Worm (Caenorhabditis elegans): Measurements from ENCODE around the gene jtr-1.

Gene jtr-1

ce11 chrIV:1408718-1409117 is 12.0 kb upstream of the jtr-1 start:
- no peak for TF ChIP-seq nhr-23 (tag; optimal IDR thresholded peaks at IDR 0.05)
- TF ChIP-seq lin-39 (tag; optimal IDR thresholded peaks at IDR 0.05): no peak
- no peak for TF ChIP-seq zag-1 (tag; optimal IDR thresholded peaks at IDR 0.05)
- TF ChIP-seq nhr-10 (tag; optimal IDR thresholded peaks at IDR 0.05): no peak
- no peak for TF ChIP-seq elt-3 (tag; optimal IDR thresholded peaks at IDR 0.05)
- TF ChIP-seq nhr-25 (tag; optimal IDR thresholded peaks at IDR 0.05): no peak
- no peak for TF ChIP-seq mbf-1 (tag; optimal IDR thresholded peaks at IDR 0.05)
- TF ChIP-seq C34F6.9 (tag; optimal IDR thresholded peaks at IDR 0.05): no peak
- no peak for TF ChIP-seq dmd-4 (tag; optimal IDR thresholded peaks at IDR 0.05)
- TF ChIP-seq nhr-129 (tag; optimal IDR thresholded peaks at IDR 0.05): no peak

DNA sequence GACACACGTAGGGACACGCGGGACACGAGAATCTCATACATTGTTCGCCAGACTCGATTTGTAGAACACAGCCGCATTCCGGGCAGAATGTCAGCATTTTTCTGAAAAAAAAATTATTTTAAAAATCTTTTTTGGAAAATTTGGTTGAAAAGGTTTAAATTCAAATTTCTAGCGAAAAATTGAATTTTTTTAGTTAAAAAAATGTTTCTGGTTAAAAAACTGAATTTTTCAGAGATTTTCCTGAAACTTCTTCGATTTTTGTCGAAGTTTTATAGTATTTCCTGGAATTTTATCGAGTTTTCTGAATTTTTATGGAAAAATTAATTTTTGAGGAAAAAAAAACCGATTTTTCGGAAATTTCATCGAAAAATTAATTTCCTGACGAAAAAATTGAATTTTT is 10.8 kb upstream of the jtr-1 start, which contains the start of gene rpc-11:
Gene rpc-11, minus strand, starts transcription at position 101 of the 400 bp plus-strand sequence.
- TF ChIP-seq R02D3.7 (tag; optimal IDR thresholded peaks at IDR 0.05): no peak
- no peak for TF ChIP-seq zag-1 (tag; optimal IDR thresholded peaks at IDR 0.05)
- no peak for TF ChIP-seq gmeb-1 (tag; optimal IDR thresholded peaks at IDR 0.05)
- no peak for TF ChIP-seq unc-55 (GFP tag; optimal IDR thresholded peaks at IDR 0.05)
- TF ChIP-seq nhr-21 (tag; optimal IDR thresholded peaks at IDR 0.05): no peak
- TF ChIP-seq nhr-129 (tag; optimal IDR thresholded peaks at IDR 0.05): no peak
- no peak for TF ChIP-seq lin-11 (tag; optimal IDR thresholded peaks at IDR 0.05)
- no peak for TF ChIP-seq sem-4 (tag; optimal IDR thresholded peaks at IDR 0.05)
- TF ChIP-seq skn-1 (tag; optimal IDR thresholded peaks at IDR 0.05): no peak
- TF ChIP-seq blmp-1 (tag; optimal IDR thresholded peaks at IDR 0.05; ENCODE audit: insufficient read depth): no peak
- no peak for TF ChIP-seq ceh-16 (tag; optimal IDR thresholded peaks at IDR 0.05)
- TF ChIP-seq mdl-1 (tag; optimal IDR thresholded peaks at IDR 0.05): no peak

DNA sequence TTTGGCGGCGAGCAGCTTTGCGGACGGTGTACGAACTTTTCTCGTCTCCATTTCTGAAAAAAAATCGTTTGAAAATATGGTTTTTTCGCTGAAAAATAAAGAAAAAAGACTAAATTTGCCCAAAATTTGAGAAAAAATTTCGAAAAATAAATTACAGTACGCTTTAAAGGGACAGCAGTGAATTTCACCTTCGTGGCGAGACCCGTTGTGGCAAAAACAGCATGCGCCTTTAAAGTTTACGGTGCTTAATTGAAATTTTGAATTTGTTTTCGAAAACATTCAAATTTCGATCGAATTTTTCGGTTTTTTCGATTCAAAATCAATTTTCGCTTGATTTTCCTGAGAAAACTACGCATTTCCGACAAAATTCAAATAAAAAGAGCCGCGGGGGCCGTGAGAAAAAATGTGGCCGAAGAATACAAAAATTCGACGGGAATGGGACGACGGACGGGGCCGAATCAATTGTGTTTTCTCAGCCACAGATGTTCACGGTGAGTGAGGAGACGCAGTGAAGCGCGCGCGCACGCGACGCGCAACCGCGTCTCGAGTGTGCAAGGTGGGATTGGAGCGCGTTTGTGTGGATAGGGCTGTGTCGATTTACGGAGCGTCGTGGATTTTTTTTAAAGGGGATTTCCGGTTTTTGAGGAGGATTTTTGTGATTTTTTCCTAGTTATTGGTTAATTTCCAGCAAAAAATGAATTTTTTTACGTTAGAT is 777 bp upstream of the jtr-1 start, which contains the start of gene Y77E11A.7:
Gene Y77E11A.7, minus strand, starts transcription at position 55 of the 715 bp plus-strand sequence.
- peak; percentile 84 for TF ChIP-seq fos-1 (tag; optimal IDR thresholded peaks at IDR 0.05)
- TF ChIP-seq unc-55 (GFP tag; optimal IDR thresholded peaks at IDR 0.05): peak; percentile 99
- peak; percentile 56 for TF ChIP-seq ceh-82 (tag; optimal IDR thresholded peaks at IDR 0.05)
- peak; percentile 24 for TF ChIP-seq nhr-10 (tag; optimal IDR thresholded peaks at IDR 0.05)
- peak; percentile 40 for TF ChIP-seq ZK546.5 (tag; optimal IDR thresholded peaks at IDR 0.05)
- TF ChIP-seq nhr-12 (tag; optimal IDR thresholded peaks at IDR 0.05): no peak
- no peak for TF ChIP-seq alr-1 (tag; optimal IDR thresholded peaks at IDR 0.05)
- peak; percentile 95 for TF ChIP-seq crh-2 (tag; optimal IDR thresholded peaks at IDR 0.05)
- no peak for TF ChIP-seq lin-39 (tag; optimal IDR thresholded peaks at IDR 0.05)
- peak; percentile 83 for TF ChIP-seq F13H6.1 (tag; optimal IDR thresholded peaks at IDR 0.05)
- TF ChIP-seq peb-1 (tag; optimal IDR thresholded peaks at IDR 0.05): no peak
- peak; percentile 62 for TF ChIP-seq mab-5 (tag; optimal IDR thresholded peaks at IDR 0.05)
- peak; percentile 33 for TF ChIP-seq sem-4 (tag; optimal IDR thresholded peaks at IDR 0.05)
- TF ChIP-seq ztf-11 (tag; optimal IDR thresholded peaks at IDR 0.05): no peak
- TF ChIP-seq mbf-1 (tag; optimal IDR thresholded peaks at IDR 0.05): no peak
- peak; percentile 31 for TF ChIP-seq skn-1 (tag; optimal IDR thresholded peaks at IDR 0.05)
- TF ChIP-seq sma-3 (GFP tag; optimal IDR thresholded peaks at IDR 0.05): peak; percentile 83
- no peak for TF ChIP-seq dmd-4 (tag; optimal IDR thresholded peaks at IDR 0.05)
- no peak for TF ChIP-seq nhr-11 (tag; optimal IDR thresholded peaks at IDR 0.05)
- no peak for TF ChIP-seq nhr-23 (tag; optimal IDR thresholded peaks at IDR 0.05)
- TF ChIP-seq lin-11 (tag; optimal IDR thresholded peaks at IDR 0.05): peak; percentile 90
- TF ChIP-seq nhr-25 (tag; optimal IDR thresholded peaks at IDR 0.05): peak; percentile 81
- TF ChIP-seq R02D3.7 (tag; optimal IDR thresholded peaks at IDR 0.05): peak; percentile 74
- no peak for TF ChIP-seq sma-9 (GFP tag; optimal IDR thresholded peaks at IDR 0.05)
- no peak for TF ChIP-seq sma-9 (tag; optimal IDR thresholded peaks at IDR 0.05)
- TF ChIP-seq nhr-21 (tag; optimal IDR thresholded peaks at IDR 0.05): peak; percentile 43
- no peak for TF ChIP-seq unc-39 (tag; optimal IDR thresholded peaks at IDR 0.05)
- TF ChIP-seq egl-27 (tag; optimal IDR thresholded peaks at IDR 0.05): peak; percentile 17
- TF ChIP-seq lsy-2 (tag; optimal IDR thresholded peaks at IDR 0.05): peak; percentile 59 to 93
- TF ChIP-seq blmp-1 (tag; optimal IDR thresholded peaks at IDR 0.05; ENCODE audit: insufficient read depth): peak; percentile 53
- TF ChIP-seq Y55F3AM.14 (GFP tag; optimal IDR thresholded peaks at IDR 0.05): peak; percentile 48
- peak; percentile 80 for TF ChIP-seq gmeb-1 (tag; optimal IDR thresholded peaks at IDR 0.05)
- TF ChIP-seq lin-13 (GFP tag; optimal IDR thresholded peaks at IDR 0.05): peak; percentile 97
- TF ChIP-seq mdl-1 (tag; optimal IDR thresholded peaks at IDR 0.05): peak; percentile 51 to 90
- peak; percentile 47 for TF ChIP-seq snpc-4 (tag; optimal IDR thresholded peaks at IDR 0.05)
- TF ChIP-seq elt-3 (tag; optimal IDR thresholded peaks at IDR 0.05): no peak
- no peak for TF ChIP-seq elt-1 (tag; optimal IDR thresholded peaks at IDR 0.05)
- no peak for TF ChIP-seq ztf-1 (GFP tag; conservative IDR thresholded peaks at IDR 0.05)
- peak; percentile 18 for TF ChIP-seq nhr-6 (tag; optimal IDR thresholded peaks at IDR 0.05)
- TF ChIP-seq zag-1 (tag; optimal IDR thresholded peaks at IDR 0.05): peak; percentile 81
- TF ChIP-seq nhr-77 (tag; optimal IDR thresholded peaks at IDR 0.05): no peak
- TF ChIP-seq nhr-237 (tag; optimal IDR thresholded peaks at IDR 0.05): no peak
- peak; percentile 91 for TF ChIP-seq ceh-16 (tag; optimal IDR thresholded peaks at IDR 0.05)
- TF ChIP-seq unc-62 (GFP tag; optimal IDR thresholded peaks at IDR 0.05): no peak
- TF ChIP-seq C34F6.9 (tag; optimal IDR thresholded peaks at IDR 0.05): peak; percentile 92
